Fruit fly (Drosophila melanogaster): ENCODE data around the gene CLIP-190.

Gene CLIP-190

DNA sequence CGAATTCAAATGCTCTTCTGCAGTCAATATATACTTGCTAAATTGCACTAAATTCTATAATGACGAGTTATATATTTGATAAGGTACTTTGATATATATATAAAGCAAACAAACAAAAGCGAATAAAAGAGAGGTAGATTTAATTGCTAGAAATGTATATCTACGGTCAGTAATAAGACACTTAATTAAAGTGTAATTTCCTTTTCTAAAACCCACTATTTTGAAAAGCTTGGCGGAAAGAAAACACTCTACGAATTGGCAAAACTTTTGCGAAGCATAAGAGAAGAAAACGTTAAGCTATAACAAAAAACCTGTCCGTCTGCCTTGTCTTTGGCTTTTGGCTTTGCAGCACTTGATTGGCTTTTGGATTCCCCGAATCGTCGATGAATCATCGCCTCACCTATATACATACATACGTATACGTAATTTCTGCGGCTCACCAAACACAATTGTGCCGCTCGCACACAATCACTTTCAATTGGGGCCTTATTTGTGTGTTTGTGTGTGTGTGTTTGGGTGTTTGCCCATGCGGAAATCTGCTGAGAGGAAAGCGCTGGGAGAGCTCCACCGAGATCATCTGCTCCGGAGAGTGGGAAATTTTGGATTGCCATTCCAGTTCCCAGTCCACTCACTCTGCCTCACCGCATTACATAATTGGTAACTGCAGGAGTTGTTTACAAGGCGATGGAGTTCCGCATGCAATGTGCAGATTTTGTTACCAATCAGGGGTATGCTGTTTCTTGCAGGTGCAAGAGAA, 46.3 kb downstream of the CLIP-190 start:
- TF ChIP-seq Med (GFP tag) (peak; percentile 50), CG8290 (GFP tag; optimal IDR thresholded peaks at IDR 0.05) (no peak), CG8290 (tag; optimal IDR thresholded peaks at IDR 0.05) (peak in 1 of 2 experiments; percentile 11), ci (GFP tag; IDR thresholded peaks at IDR 0.05) (0 out of 3 replicates have a peak, but pooled peaks have one; percentile 16), Ptx1 (GFP tag; IDR thresholded peaks at IDR 0.05) (peak; percentile 39), CG12769 (tag; optimal IDR thresholded peaks at IDR 0.05) (peak; percentile 83), sd (tag; optimal IDR thresholded peaks at IDR 0.05) (peak; percentile 15), D19A (tag; optimal IDR thresholded peaks at IDR 0.05) (peak; percentile 12), CG18262 (tag; optimal IDR thresholded peaks at IDR 0.05) (no peak), CG13287 (GFP tag; IDR thresholded peaks at IDR 0.05; ENCODE audit: partially characterized antibody) (no peak), Stat92E (GFP tag; optimal IDR thresholded peaks at IDR 0.05) (peak in 1 of 3 experiments; percentile 1), gem (tag; optimal IDR thresholded peaks at IDR 0.05) (peak; percentile 36), Pdp1 (GFP tag; optimal IDR thresholded peaks at IDR 0.05) (peak in 1 of 2 experiments; percentile 84), CG33213 (GFP tag; optimal IDR thresholded peaks at IDR 0.05) (no peak), CG17328 (GFP tag; IDR thresholded peaks at IDR 0.05) (no peak), CG7357 (GFP tag; IDR thresholded peaks at IDR 0.05) (no peak), so (GFP tag; IDR thresholded peaks at IDR 0.05) (0 out of 3 replicates have a peak, but pooled peaks have one; percentile 7), stc (GFP tag; IDR thresholded peaks at IDR 0.05) (0 out of 2 replicates have a peak, but pooled peaks have one; percentile 7), Trl (optimal IDR thresholded peaks at IDR 0.05) (peak; percentile 46 to 48), Trl (GFP tag; optimal IDR thresholded peaks at IDR 0.05) (no peak), Eip74EF (GFP tag; optimal IDR thresholded peaks at IDR 0.05) (peak in 1 of 2 experiments; percentile 20), grau (tag; optimal IDR thresholded peaks at IDR 0.05) (no peak), PHDP (tag; optimal IDR thresholded peaks at IDR 0.05) (peak; percentile 23), lab (GFP tag; optimal IDR thresholded peaks at IDR 0.05) (no peak), CG12659 (GFP tag; optimal IDR thresholded peaks at IDR 0.05) (no peak), unpg (GFP tag; optimal IDR thresholded peaks at IDR 0.05) (peak; percentile 49), Hr51 (GFP tag; optimal IDR thresholded peaks at IDR 0.05) (peak in 1 of 2 experiments; percentile 35), chinmo (GFP tag; IDR thresholded peaks at IDR 0.05; ENCODE audit: partially characterized antibody) (peak; percentile 76; the same call in 3 of the 4 replicates), zfh2 (GFP tag; optimal IDR thresholded peaks at IDR 0.05) (peak; percentile 1), cg (GFP tag; optimal IDR thresholded peaks at IDR 0.05) (peak; percentile 72)

- TF ChIP-seq dysf (GFP tag; IDR thresholded peaks at IDR 0.05) (0 out of 3 replicates have a peak, but pooled peaks have one; percentile 34), CG30403 (GFP tag; optimal IDR thresholded peaks at IDR 0.05) (peak; percentile 27), Sox100B (GFP tag; optimal IDR thresholded peaks at IDR 0.05) (peak; percentile 35), Sox102F (GFP tag; optimal IDR thresholded peaks at IDR 0.05) (peak; percentile 68), CG14441 (GFP tag; IDR thresholded peaks at IDR 0.05) (peak; percentile 14; the same call in 1 of the 2 replicates), Drgx (GFP tag; IDR thresholded peaks at IDR 0.05) (peak; percentile 69; the same call in 1 of the 2 replicates), CG12071 (GFP tag; optimal IDR thresholded peaks at IDR 0.05) (no peak), Ada2b (GFP tag; IDR thresholded peaks at IDR 0.05) (peak; percentile 17; the same call in 1 of the 2 replicates), CG18011 (GFP tag; optimal IDR thresholded peaks at IDR 0.05) (no peak), CG17359 (tag; optimal IDR thresholded peaks at IDR 0.05) (peak; percentile 46), Aef1 (GFP tag; IDR thresholded peaks at IDR 0.05) (0 out of 3 replicates have a peak, but pooled peaks have one; percentile 15), Ptx1 (GFP tag; IDR thresholded peaks at IDR 0.05) (peak; percentile 42; the same call in 1 of the 2 replicates), Deaf1 (tag; optimal IDR thresholded peaks at IDR 0.05) (no peak), tio (GFP tag; optimal IDR thresholded peaks at IDR 0.05) (no peak), run (tag; optimal IDR thresholded peaks at IDR 0.05) (peak; percentile 20), al (GFP tag; IDR thresholded peaks at IDR 0.05) (no peak), Dfd (GFP tag; optimal IDR thresholded peaks at IDR 0.05) (no peak), vvl (GFP tag; IDR thresholded peaks at IDR 0.05) (0 out of 2 replicates have a peak, but pooled peaks have one; percentile 12), amos (GFP tag; IDR thresholded peaks at IDR 0.05; ENCODE audit: partially characterized antibody) (no peak), cas (GFP tag; IDR thresholded peaks at IDR 0.05) (no peak)
Observed at dm6 chr2L:17431359-17431675, 46.8 kb downstream of the CLIP-190 start.
